Worm (Caenorhabditis elegans) whole organism, L4 larva: Measurements from ENCODE around the gene fbxc-7.
"Not testable (repeated sequence)": the region's sequence is repeated elsewhere in the genome, so short reads cannot be mapped to it uniquely, and the experiment has no call there.

Experiments used
- F10B5.3 ChIP-seq: sonication (generic microtip); optimal IDR thresholded peaks from 2 replicates; lab custom pipeline; 2016; ENCODE audit warnings: mild to moderate bottlenecking, missing genetic modification characterization, missing compliant biosample characterization
- T26A8.4 ChIP-seq: fragments of 200-800 bp; sonication (Bioruptor generic); IDR thresholded peaks from 2 replicates; pipeline ENCODE4 v1.3.6; 2022; ENCODE audit warnings: missing genetic modification characterization, missing compliant biosample characterization
- Y48G9A.11 ChIP-seq: fragments of 200-800 bp; sonication (Bioruptor generic); IDR thresholded peaks from 2 replicates; pipeline ENCODE4 v1.3.6; 2022; ENCODE audit warnings: missing genetic modification reagents, missing genetic modification characterization, missing compliant biosample characterization
- ZK546.5 ChIP-seq, 2 experiments: sonication (generic microtip); optimal IDR thresholded peaks; 2 replicates each; lab custom pipeline; 2017; ENCODE audit warnings: missing biosample characterization in 2 of 2, missing genetic modification characterization in 2 of 2
- aha-1 ChIP-seq: fragments of 150-350 bp; peaks from one replicate; lab custom pipeline; 2014; ENCODE audit warnings: missing biosample characterization, missing genetic modification characterization
- ama-1 ChIP-seq: fragments of 150-350 bp; optimal IDR thresholded peaks from 2 replicates; lab custom pipeline; 2014; ENCODE audit warnings: inconsistent platforms, mixed read lengths
- arid-1 ChIP-seq: fragments of 200-800 bp; sonication (Bioruptor generic); conservative IDR thresholded peaks from 2 replicates; pipeline ENCODE4 v1.3.6; 2022; ENCODE audit warnings: missing genetic modification reagents, missing genetic modification characterization, missing compliant biosample characterization
- ceh-20 ChIP-seq: fragments of 200-800 bp; sonication (Bioruptor generic); IDR thresholded peaks from 2 replicates; pipeline ENCODE4 v1.3.6; 2022; ENCODE audit warnings: missing genetic modification reagents, missing genetic modification characterization, missing compliant biosample characterization
- ces-1 ChIP-seq: fragments of 150-350 bp; sonication (generic microtip); optimal IDR thresholded peaks from 4 replicates; lab custom pipeline; 2014; ENCODE audit warnings: missing biosample characterization, missing genetic modification reagents, missing genetic modification characterization
- daf-12 ChIP-seq: fragments of 150-350 bp; optimal IDR thresholded peaks from 2 replicates; lab custom pipeline; 2014; ENCODE audit warnings: missing biosample characterization, missing genetic modification reagents, missing genetic modification characterization
- daf-16 ChIP-seq, 3 experiments: sonication (generic microtip); optimal IDR thresholded peaks; 2 replicates each; lab custom pipeline; 2016 to 2017; ENCODE audit warnings: missing genetic modification characterization in 3 of 3, missing genetic modification reagents in 3 of 3, mild to moderate bottlenecking in 2 of 3, missing compliant biosample characterization in 2 of 3, missing biosample characterization in 1 of 3, moderate library complexity in 1 of 3
- daf-19 ChIP-seq: fragments of 200-800 bp; sonication (Bioruptor generic); conservative IDR thresholded peaks from 2 replicates; pipeline ENCODE4 v1.3.6; 2022; ENCODE audit warnings: missing genetic modification characterization, missing compliant biosample characterization
- daf-8 ChIP-seq: fragments of 200-800 bp; sonication (Bioruptor generic); IDR thresholded peaks from 2 replicates; pipeline ENCODE4 v1.3.6; 2022; ENCODE audit warnings: missing genetic modification characterization, missing compliant biosample characterization
- dmd-6 ChIP-seq: fragments of 200-800 bp; sonication (Bioruptor generic); IDR thresholded peaks from 2 replicates; pipeline ENCODE4 v1.3.6; 2022; ENCODE audit warnings: missing genetic modification reagents, missing genetic modification characterization, missing compliant biosample characterization
- dmd-8 ChIP-seq: fragments of 200-800 bp; sonication (Bioruptor generic); IDR thresholded peaks from 2 replicates; pipeline ENCODE4 v1.3.6; 2022; ENCODE audit warnings: missing genetic modification characterization, missing compliant biosample characterization
- dmd-9 ChIP-seq: fragments of 200-800 bp; sonication (Bioruptor generic); IDR thresholded peaks from 2 replicates; pipeline ENCODE4 v1.3.6; 2022; ENCODE audit warnings: missing genetic modification reagents, missing genetic modification characterization, missing compliant biosample characterization
- dpl-1 ChIP-seq: fragments of 150-350 bp; optimal IDR thresholded peaks from 2 replicates; lab custom pipeline; 2014; ENCODE audit warnings: missing biosample characterization, missing genetic modification reagents, missing genetic modification characterization
- dve-1 ChIP-seq: sonication (generic microtip); optimal IDR thresholded peaks from 2 replicates; lab custom pipeline; 2017; ENCODE audit warnings: antibody characterized with exemption, mild to moderate bottlenecking, missing genetic modification characterization, missing compliant biosample characterization; ENCODE audit not compliant: insufficient read depth
- egl-27 ChIP-seq: sonication (generic microtip); optimal IDR thresholded peaks from 3 replicates; lab custom pipeline; 2017; ENCODE audit warnings: missing biosample characterization, missing genetic modification reagents, missing genetic modification characterization
- egl-43 ChIP-seq: fragments of 200-800 bp; sonication (Bioruptor generic); IDR thresholded peaks from 2 replicates; pipeline ENCODE4 v1.3.6; 2022; ENCODE audit warnings: missing genetic modification reagents, missing genetic modification characterization, missing compliant biosample characterization
- lim-7 ChIP-seq: fragments of 200-800 bp; sonication (Bioruptor generic); IDR thresholded peaks from 2 replicates; pipeline ENCODE4 v1.3.6; 2022; ENCODE audit warnings: missing genetic modification characterization, missing compliant biosample characterization
- lsy-2 ChIP-seq, 2 experiments: fragments of 150-350 bp in 1 of 2; sonication (generic microtip) in 1 of 2; optimal IDR thresholded peaks; 2 replicates each; lab custom pipeline; 2014 to 2017; ENCODE audit warnings: missing biosample characterization in 2 of 2, missing genetic modification characterization in 2 of 2
- madf-5 ChIP-seq, 2 experiments: fragments of 200-800 bp; sonication (Bioruptor generic); IDR thresholded peaks; 2 replicates each; pipeline ENCODE4 v1.3.6; 2022; ENCODE audit warnings: missing compliant biosample characterization in 2 of 2, missing genetic modification characterization in 2 of 2
- madf-9 ChIP-seq: fragments of 200-800 bp; sonication (Bioruptor generic); conservative IDR thresholded peaks from 2 replicates; pipeline ENCODE4 v1.3.6; 2022; ENCODE audit warnings: missing genetic modification reagents, missing genetic modification characterization, missing compliant biosample characterization
- mxl-3 ChIP-seq: fragments of 200-800 bp; sonication (Bioruptor generic); optimal IDR thresholded peaks from 2 replicates; lab custom pipeline; 2018; ENCODE audit warnings: mild to moderate bottlenecking, missing genetic modification characterization, missing compliant biosample characterization
- nhr-25 ChIP-seq: sonication (generic microtip); optimal IDR thresholded peaks from 2 replicates; lab custom pipeline; 2017; ENCODE audit warnings: missing genetic modification characterization, mild to moderate bottlenecking, missing compliant biosample characterization, antibody characterized with exemption, moderate library complexity, borderline replicate concordance; ENCODE audit not compliant: insufficient read depth
- nhr-42 ChIP-seq: fragments of 200-800 bp; sonication (Bioruptor generic); IDR thresholded peaks from 2 replicates; pipeline ENCODE4 v1.3.6; 2022; ENCODE audit warnings: missing genetic modification characterization, missing compliant biosample characterization
- pha-4 ChIP-seq, 2 experiments: fragments of 150-350 bp in 1 of 2; fragments of 200-800 bp in 1 of 2; sonication (Bioruptor generic) in 1 of 2; IDR thresholded peaks in 1 of 2; optimal IDR thresholded peaks in 1 of 2; 2 replicates each; pipeline versions ENCODE4 v1.3.6 to Lab custom; 2014 to 2022; ENCODE audit warnings: missing genetic modification characterization in 2 of 2, missing genetic modification reagents in 2 of 2, missing biosample characterization in 1 of 2, missing compliant biosample characterization in 1 of 2
- pqm-1 ChIP-seq: sonication (generic microtip); optimal IDR thresholded peaks from 2 replicates; lab custom pipeline; 2017; ENCODE audit warnings: missing biosample characterization, missing genetic modification characterization
- sdz-12 ChIP-seq: fragments of 200-800 bp; sonication (Bioruptor generic); optimal IDR thresholded peaks from 2 replicates; lab custom pipeline; 2018; ENCODE audit warnings: mild to moderate bottlenecking, missing genetic modification characterization, missing compliant biosample characterization
- set-16 ChIP-seq: fragments of 200-800 bp; sonication (Bioruptor generic); IDR thresholded peaks from 2 replicates; pipeline ENCODE4 v1.3.6; 2022; ENCODE audit warnings: missing genetic modification reagents, missing genetic modification characterization, missing compliant biosample characterization
- snpc-1.2 ChIP-seq: fragments of 200-800 bp; sonication (Bioruptor generic); IDR thresholded peaks from 2 replicates; pipeline ENCODE4 v1.3.6; 2022; ENCODE audit warnings: missing genetic modification reagents, missing genetic modification characterization, missing compliant biosample characterization
- tag-97 ChIP-seq: fragments of 200-800 bp; sonication (Bioruptor generic); IDR thresholded peaks from 2 replicates; pipeline ENCODE4 v1.3.6; 2022; ENCODE audit warnings: missing genetic modification characterization, missing compliant biosample characterization
- unc-62 ChIP-seq, 3 experiments: fragments of 150-350 bp in 1 of 3; sonication (generic microtip); optimal IDR thresholded peaks in 2 of 3; peaks in 1 of 3; 1 replicate in 1 of 3; 2 replicates in 2 of 3; lab custom pipeline; 2014 to 2017; ENCODE audit warnings: missing biosample characterization in 3 of 3, missing genetic modification characterization in 3 of 3, missing genetic modification reagents in 3 of 3, missing genotype in 1 of 3
- zip-11 ChIP-seq: fragments of 200-800 bp; sonication (Bioruptor generic); IDR thresholded peaks from 2 replicates; pipeline ENCODE4 v1.3.6; 2022; ENCODE audit warnings: missing genetic modification characterization, missing compliant biosample characterization
- zip-2 ChIP-seq: fragments of 150-350 bp; optimal IDR thresholded peaks from 2 replicates; lab custom pipeline; 2014; ENCODE audit warnings: missing biosample characterization, missing genetic modification characterization

Gene fbxc-7

ce11 chrII:923521-923920, 31.2 kb upstream of the fbxc-7 start, which contains the start of gene fbxc-28:
Gene fbxc-28 (plus strand): TSS chrII:923821.
- TF ChIP-seq zip-11 (GFP tag; lab: Robert Waterston, UW) (no peak), egl-27 (no peak), madf-5 (GFP tag; IDR thresholded peaks at IDR 0.05; lab: Robert Waterston, UW) (no peak), tag-97 (GFP tag; lab: Robert Waterston, UW) (no peak), daf-8 (no peak), dpl-1 (GFP tag; lab: Kevin White, UChicago) (no peak), pqm-1 (tag; lab: Kevin White, UChicago) (no peak), arid-1 (no peak), nhr-25 (no peak), egl-43 (GFP tag; lab: Robert Waterston, UW) (no peak), unc-62 (GFP tag; optimal IDR thresholded peaks at IDR 0.05 in 1 of 2; lab: Kevin White, UChicago) (no peak), unc-62 (tag; optimal IDR thresholded peaks at IDR 0.05; lab: Kevin White, UChicago) (no peak), pha-4 (GFP tag; IDR thresholded peaks at IDR 0.05; lab: Robert Waterston, UW) (no peak), pha-4 (tag; optimal IDR thresholded peaks at IDR 0.05; lab: Kevin White, UChicago) (no peak), ceh-20 (no peak), ZK546.5 (tag; optimal IDR thresholded peaks at IDR 0.05; lab: Kevin White, UChicago) (no peak)

- no peak for TF ChIP-seq set-16 (GFP tag; lab: Robert Waterston, UW)
- no peak for TF ChIP-seq lsy-2 (tag; optimal IDR thresholded peaks at IDR 0.05; lab: Kevin White, UChicago)
- TF ChIP-seq daf-16 (GFP tag; optimal IDR thresholded peaks at IDR 0.05; lab: Kevin White, UChicago), result no peak
- no peak for TF ChIP-seq daf-16 (tag; optimal IDR thresholded peaks at IDR 0.05; lab: Kevin White, UChicago)
- TF ChIP-seq dmd-9 (GFP tag; lab: Robert Waterston, UW), result no peak
- TF ChIP-seq dmd-6, result no peak
- no peak for TF ChIP-seq madf-9 (GFP tag; lab: Robert Waterston, UW)
- TF ChIP-seq aha-1 (tag; lab: Kevin White, UChicago), result no peak
- no peak for TF ChIP-seq T26A8.4 (GFP tag; lab: Robert Waterston, UW)
- TF ChIP-seq sdz-12 (GFP tag; lab: Kevin White, UChicago), result no peak
- no peak for TF ChIP-seq ama-1 (lab: Kevin White, UChicago)
- TF ChIP-seq Y48G9A.11, result no peak
- TF ChIP-seq zip-2 (tag; lab: Kevin White, UChicago), result no peak
- TF ChIP-seq pha-4 (GFP tag; IDR thresholded peaks at IDR 0.05; lab: Robert Waterston, UW), result no peak
- no peak for TF ChIP-seq pha-4 (tag; optimal IDR thresholded peaks at IDR 0.05; lab: Kevin White, UChicago)
Measured at ce11 chrII:927331-927730, 27.4 kb upstream of the fbxc-7 start, which contains the start of gene R07C3.13. Gene R07C3.13 (minus strand): TSS chrII:927431.

- not testable (repeated sequence) for TF ChIP-seq F10B5.3 (tag; lab: Kevin White, UChicago); dmd-8 (GFP tag; lab: Robert Waterston, UW); snpc-1.2 (GFP tag; lab: Robert Waterston, UW)
- TF ChIP-seq, all 104 proteins: peak for 0; not testable (repeated sequence) for 104
Measured at ce11 chrII:930871-931270, 23.9 kb upstream of the fbxc-7 start, which contains the start of gene fbxc-34. Gene fbxc-34 (plus strand): TSS chrII:931171.

- TF ChIP-seq lim-7 (no peak), F10B5.3 (tag; lab: Kevin White, UChicago) (no peak), ces-1 (GFP tag; lab: Kevin White, UChicago) (no peak), nhr-42 (GFP tag; lab: Robert Waterston, UW) (no peak), daf-12 (no peak), mxl-3 (GFP tag; lab: Kevin White, UChicago) (no peak), dve-1 (tag; lab: Kevin White, UChicago) (no peak), daf-19 (GFP tag; lab: Robert Waterston, UW) (no peak)
Measured at ce11 chrII:932718-933117, 22.0 kb upstream of the fbxc-7 start, which contains the start of gene acs-15. Gene acs-15 (plus strand): TSS chrII:933018.
